Worm (Caenorhabditis elegans) whole organism, L3 larva: ENCODE results near the gene math-18.

Experiments used
- ceh-16 ChIP-seq: sonication (generic microtip); optimal IDR thresholded peaks from 2 replicates; lab custom pipeline; 2017; ENCODE audit warnings: missing biosample characterization, missing genetic modification characterization
- elt-3 ChIP-seq, 3 experiments: fragments of 150-350 bp in 1 of 3; sonication (generic microtip) in 2 of 3; optimal IDR thresholded peaks; 2 replicates in 2 of 3; 4 replicates in 1 of 3; lab custom pipeline; 2014 to 2017; ENCODE audit warnings: missing biosample characterization in 3 of 3, missing genetic modification characterization in 3 of 3

- TF ChIP-seq ceh-16 (tag; lab: Kevin White, UChicago) (no peak), elt-3 (tag; optimal IDR thresholded peaks at IDR 0.05; lab: Kevin White, UChicago) (no peak)
These were observed 23.0 kb upstream of the math-18 start, which contains the start of gene sdz-28 for ce11 chrII:2130770-2131169.
